Worm (Caenorhabditis elegans): ENCODE measurements around the gene faah-4.

Gene faah-4

DNA sequence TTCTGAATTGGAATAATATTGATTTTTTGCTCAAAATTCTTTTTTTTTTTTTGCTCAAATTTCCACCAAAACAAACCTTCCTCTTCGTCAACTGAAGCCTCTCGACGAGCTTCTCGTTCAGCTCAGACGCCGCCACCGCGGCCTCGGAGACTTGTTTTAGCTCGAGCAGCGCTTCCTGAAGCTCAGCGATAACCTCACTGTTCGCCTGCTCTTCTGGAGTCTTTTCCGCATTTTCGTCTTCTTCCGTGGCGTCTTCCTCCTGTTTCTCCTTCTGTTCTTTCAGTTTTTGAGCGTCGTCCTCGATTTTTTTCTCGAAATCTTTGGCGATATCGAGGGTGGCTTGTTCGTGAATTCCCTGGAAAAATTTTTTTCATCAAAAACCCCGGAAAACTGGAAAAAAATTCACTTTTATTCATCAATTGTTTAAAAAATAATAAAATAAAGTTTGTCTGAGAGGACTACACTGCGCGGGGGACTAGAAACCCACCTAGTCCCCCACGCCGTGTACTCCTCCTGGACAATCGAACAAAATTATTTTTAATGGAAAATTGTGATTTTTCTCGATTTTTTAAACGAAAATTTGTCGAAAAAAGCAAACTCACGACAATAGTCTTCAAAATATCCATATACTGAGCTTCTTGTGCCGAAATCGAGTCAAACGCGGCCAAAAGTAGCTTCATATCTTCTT lies 36.5 kb upstream of the faah-4 start (continued):
- TF ChIP-seq hrde-1 (tag; optimal IDR thresholded peaks at IDR 0.05; ENCODE audit: borderline replicate concordance): peak; percentile 47
- no peak for TF ChIP-seq die-1 (tag; optimal IDR thresholded peaks at IDR 0.05)
- TF ChIP-seq Y53G8AR.9 (GFP tag; conservative IDR thresholded peaks at IDR 0.05): no peak
- 0 out of 2 replicates have a peak, but pooled peaks have one; percentile 69 for TF ChIP-seq madf-3 (GFP tag; IDR thresholded peaks at IDR 0.05)
- no peak for TF ChIP-seq tbx-9 (tag; optimal IDR thresholded peaks at IDR 0.05; ENCODE audit: borderline replicate concordance)
- TF ChIP-seq pbrm-1 (GFP tag; IDR thresholded peaks at IDR 0.05): peak; percentile 72
- 0 out of 2 replicates have a peak, but pooled peaks have one; percentile 26 for TF ChIP-seq C06A6.2 (GFP tag; conservative IDR thresholded peaks at IDR 0.05)
- peak; percentile 57; the same call in 1 of the 2 replicates for TF ChIP-seq ceh-100 (GFP tag; IDR thresholded peaks at IDR 0.05)
- TF ChIP-seq lsy-27 (tag; optimal IDR thresholded peaks at IDR 0.05; ENCODE audit: borderline replicate concordance, insufficient read depth): no peak
- no peak for TF ChIP-seq hlh-12 (tag; optimal IDR thresholded peaks at IDR 0.05)
- peak; percentile 58 for TF ChIP-seq snpc-3.4 (tag; optimal IDR thresholded peaks at IDR 0.05)
- 0 out of 2 replicates have a peak, but pooled peaks have one; percentile 63 for TF ChIP-seq nfya-2 (GFP tag; IDR thresholded peaks at IDR 0.05)
- peak; percentile 77 for TF ChIP-seq K11D2.4 (GFP tag; IDR thresholded peaks at IDR 0.05)
- TF ChIP-seq nhr-27 (tag; optimal IDR thresholded peaks at IDR 0.05): peak; percentile 74
- no peak for TF ChIP-seq egl-44 (GFP tag; IDR thresholded peaks at IDR 0.05)
- peak; percentile 58; the same call in 1 of the 2 replicates for TF ChIP-seq zfh-2 (GFP tag; conservative IDR thresholded peaks at IDR 0.05)
- TF ChIP-seq aptf-3 (GFP tag; IDR thresholded peaks at IDR 0.05): no peak
- TF ChIP-seq madf-8 (GFP tag; conservative IDR thresholded peaks at IDR 0.05): peak; percentile 37
- TF ChIP-seq attf-5 (GFP tag; optimal IDR thresholded peaks at IDR 0.05): no peak
- 0 out of 2 replicates have a peak, but pooled peaks have one; percentile 46 for TF ChIP-seq ztf-6 (GFP tag; IDR thresholded peaks at IDR 0.05)
- 0 out of 2 replicates have a peak, but pooled peaks have one; percentile 54 for TF ChIP-seq lag-1 (GFP tag; IDR thresholded peaks at IDR 0.05)
- TF ChIP-seq mel-28 (tag; optimal IDR thresholded peaks at IDR 0.05; ENCODE audit: borderline replicate concordance): no peak
- peak; percentile 74 for TF ChIP-seq zim-3 (tag; optimal IDR thresholded peaks at IDR 0.05)
- TF ChIP-seq atf-7 (tag; optimal IDR thresholded peaks at IDR 0.05): peak; percentile 43
- peak; percentile 51 for TF ChIP-seq madf-10 (tag; optimal IDR thresholded peaks at IDR 0.05)
- TF ChIP-seq cebp-1 (GFP tag; IDR thresholded peaks at IDR 0.05): no peak
- peak; percentile 55 for TF ChIP-seq cebp-1 (tag; optimal IDR thresholded peaks at IDR 0.05)
- TF ChIP-seq ceh-40 (GFP tag; IDR thresholded peaks at IDR 0.05): 0 out of 2 replicates have a peak, but pooled peaks have one; percentile 24
- 0 out of 2 replicates have a peak, but pooled peaks have one; percentile 57 for TF ChIP-seq egl-18 (GFP tag; IDR thresholded peaks at IDR 0.05)
- peak; percentile 49 for TF ChIP-seq lsl-1 (GFP tag; optimal IDR thresholded peaks at IDR 0.05)
- TF ChIP-seq mes-4 (tag; optimal IDR thresholded peaks at IDR 0.05): no peak
- peak; percentile 59 for TF ChIP-seq lin-54 (GFP tag; optimal IDR thresholded peaks at IDR 0.05)
- TF ChIP-seq tlf-1 (GFP tag; optimal IDR thresholded peaks at IDR 0.05): no peak
- TF ChIP-seq ets-4 (GFP tag; optimal IDR thresholded peaks at IDR 0.05): no peak
- TF ChIP-seq nhr-120 (GFP tag; IDR thresholded peaks at IDR 0.05): no peak
- no peak for TF ChIP-seq unc-62 (GFP tag; optimal IDR thresholded peaks at IDR 0.05)
- TF ChIP-seq F33H1.4 (GFP tag; IDR thresholded peaks at IDR 0.05): peak; percentile 66
- TF ChIP-seq D2030.7 (GFP tag; IDR thresholded peaks at IDR 0.05): peak; percentile 62; the same call in 1 of the 2 replicates
- peak; percentile 31 for TF ChIP-seq dpl-1 (GFP tag; optimal IDR thresholded peaks at IDR 0.05)
- TF ChIP-seq dox-1 (GFP tag; IDR thresholded peaks at IDR 0.05): peak; percentile 67; the same call in 1 of the 2 replicates

All from whole organism, young adult.